Worm (Caenorhabditis elegans): ENCODE results near the gene Y56A3A.33.
"Not testable (repeated sequence)": the region's sequence is repeated elsewhere in the genome, so short reads cannot be mapped to it uniquely, and the experiment has no call there.

- not testable (repeated sequence) for TF ChIP-seq mdl-1 (tag; optimal IDR thresholded peaks at IDR 0.05); skn-1 (tag; optimal IDR thresholded peaks at IDR 0.05); ceh-82 (tag; optimal IDR thresholded peaks at IDR 0.05); daf-12 (tag; optimal IDR thresholded peaks at IDR 0.05); unc-39 (tag; optimal IDR thresholded peaks at IDR 0.05); nhr-237 (tag; optimal IDR thresholded peaks at IDR 0.05); elt-2 (tag; optimal IDR thresholded peaks at IDR 0.05); unc-62 (GFP tag; optimal IDR thresholded peaks at IDR 0.05); lsy-12 (tag; optimal IDR thresholded peaks at IDR 0.05)
Observed at ce11 chrIII:12005052-12005451, 2.3 kb upstream of the Y56A3A.33 start.
